In genomic region chr3R:22525546-22526352, dm6 we compare ENCODE assay signal across 5 fruit fly cellular contexts.
TF ChIP-seq lines count a peak whose summit lies in the region.

No protein-coding gene starts in this region.

- no peak for TF ChIP-seq CTCF in whole organism, embryonic (GFP tag; optimal IDR thresholded peaks at IDR 0.05; lab: Kevin White, UChicago)

TF ChIP-seq in whole organism, adult, 20 proteins besides CTCF, POLR2A, EP300 and RAD21:
- TF ChIP-seq kay (GFP tag; lab: Kevin White, UChicago; ENCODE audit: borderline replicate concordance) (peak; percentile 92), Crg-1 (GFP tag; optimal IDR thresholded peaks at IDR 0.05; lab: Kevin White, UChicago) (no peak), CG33017 (tag; optimal IDR thresholded peaks at IDR 0.05; lab: Kevin White, UChicago) (no peak), CG11617 (GFP tag; optimal IDR thresholded peaks at IDR 0.05; lab: Kevin White, UChicago) (peak; percentile 5), cic (GFP tag; optimal IDR thresholded peaks at IDR 0.05; lab: Kevin White, UChicago) (peak; percentile 62), CG5204 (GFP tag; optimal IDR thresholded peaks at IDR 0.05; lab: Kevin White, UChicago) (peak; percentile 33), CG12768 (GFP tag; optimal IDR thresholded peaks at IDR 0.05; lab: Kevin White, UChicago) (peak; percentile 22)

TF ChIP-seq in whole organism, embryonic, 481 proteins besides CTCF, POLR2A, EP300 and RAD21 (continues in another document):
- no peak for TF ChIP-seq corto (GFP tag; optimal IDR thresholded peaks at IDR 0.05; lab: Kevin White, UChicago)
- TF ChIP-seq CoRest (tag; optimal IDR thresholded peaks at IDR 0.05; lab: Kevin White, UChicago), result peak; percentile 27
- peak; percentile 36 for TF ChIP-seq CG9437 (GFP tag; optimal IDR thresholded peaks at IDR 0.05; lab: Kevin White, UChicago)
- TF ChIP-seq CG17328 (GFP tag; IDR thresholded peaks at IDR 0.05; lab: Robert Waterston, UW), result peak; percentile 5; the same call in 1 of the 2 replicates
- TF ChIP-seq Hey (tag; optimal IDR thresholded peaks at IDR 0.05; lab: Kevin White, UChicago), result peak; percentile 56
- 0 out of 4 replicates have a peak, but pooled peaks have one; percentile 15 for TF ChIP-seq chinmo (GFP tag; IDR thresholded peaks at IDR 0.05; lab: Robert Waterston, UW; ENCODE audit: partially characterized antibody)
- no peak for TF ChIP-seq Ravus (GFP tag; IDR thresholded peaks at IDR 0.05; lab: Robert Waterston, UW)
- TF ChIP-seq inv (GFP tag; IDR thresholded peaks at IDR 0.05; lab: Robert Waterston, UW; ENCODE audit: partially characterized antibody), result no peak
- TF ChIP-seq zfh1 (GFP tag; IDR thresholded peaks at IDR 0.05; lab: Robert Waterston, UW), result no peak
- TF ChIP-seq bsh (GFP tag; optimal IDR thresholded peaks at IDR 0.05; lab: Kevin White, UChicago), result peak in 1 of 2 experiments; percentile 25
- peak; percentile 16; the same call in 1 of the 2 replicates for TF ChIP-seq sisA (GFP tag; IDR thresholded peaks at IDR 0.05; lab: Robert Waterston, UW)
- TF ChIP-seq dmrt99B (tag; optimal IDR thresholded peaks at IDR 0.05; lab: Kevin White, UChicago), result peak; percentile 21
- TF ChIP-seq Taf1 (GFP tag; IDR thresholded peaks at IDR 0.05; lab: Robert Waterston, UW), result no peak
- TF ChIP-seq Med (GFP tag; lab: Kevin White, UChicago), result peak; percentile 20
- peak; percentile 0 for TF ChIP-seq Meics (GFP tag; optimal IDR thresholded peaks at IDR 0.05; lab: Kevin White, UChicago)
- TF ChIP-seq Pdp1 (GFP tag; optimal IDR thresholded peaks at IDR 0.05; lab: Kevin White, UChicago), result peak in 1 of 2 experiments; percentile 4
- 0 out of 3 replicates have a peak, but pooled peaks have one; percentile 7 for TF ChIP-seq CG34422 (GFP tag; IDR thresholded peaks at IDR 0.05; lab: Robert Waterston, UW)
- peak; percentile 92 for TF ChIP-seq exex (tag; optimal IDR thresholded peaks at IDR 0.05; lab: Kevin White, UChicago)
- TF ChIP-seq lola (GFP tag; optimal IDR thresholded peaks at IDR 0.05; lab: Kevin White, UChicago), result peak in 1 of 3 experiments; percentile 36
- TF ChIP-seq disco-r (GFP tag; optimal IDR thresholded peaks at IDR 0.05; lab: Kevin White, UChicago), result no peak

TF ChIP-seq in whole organism, prepupa, 60 proteins besides CTCF, POLR2A, EP300 and RAD21 (continues in another document):
- TF ChIP-seq dac (GFP tag; optimal IDR thresholded peaks at IDR 0.05; lab: Kevin White, UChicago) (no peak), CG9139 (GFP tag; optimal IDR thresholded peaks at IDR 0.05; lab: Kevin White, UChicago) (no peak), vri (GFP tag; optimal IDR thresholded peaks at IDR 0.05; lab: Kevin White, UChicago) (peak; percentile 2), fd59A (GFP tag; optimal IDR thresholded peaks at IDR 0.05; lab: Kevin White, UChicago) (no peak), CG1621 (tag; optimal IDR thresholded peaks at IDR 0.05; lab: Kevin White, UChicago) (no peak), Met (GFP tag; optimal IDR thresholded peaks at IDR 0.05; lab: Kevin White, UChicago) (no peak), CG6808 (GFP tag; optimal IDR thresholded peaks at IDR 0.05; lab: Kevin White, UChicago) (peak; percentile 27), CG8632 (GFP tag; optimal IDR thresholded peaks at IDR 0.05; lab: Kevin White, UChicago) (no peak), salr (GFP tag; optimal IDR thresholded peaks at IDR 0.05; lab: Kevin White, UChicago) (no peak), achi (GFP tag; optimal IDR thresholded peaks at IDR 0.05; lab: Kevin White, UChicago) (no peak), Ets96B (tag; optimal IDR thresholded peaks at IDR 0.05; lab: Kevin White, UChicago) (no peak), Smox (GFP tag; optimal IDR thresholded peaks at IDR 0.05; lab: Kevin White, UChicago) (no peak), Ets21C (GFP tag; optimal IDR thresholded peaks at IDR 0.05; lab: Kevin White, UChicago) (no peak), CG6276 (GFP tag; optimal IDR thresholded peaks at IDR 0.05; lab: Kevin White, UChicago) (no peak), Hr4 (GFP tag; optimal IDR thresholded peaks at IDR 0.05; lab: Kevin White, UChicago) (no peak), CG15336 (GFP tag; IDR thresholded peaks at IDR 0.05; lab: Robert Waterston, UW) (no peak), CG6163 (GFP tag; IDR thresholded peaks at IDR 0.05; lab: Robert Waterston, UW) (0 out of 3 replicates have a peak, but pooled peaks have one; percentile 26), dsx (GFP tag; optimal IDR thresholded peaks at IDR 0.05; lab: Kevin White, UChicago; ENCODE audit: poor library complexity, severe bottlenecking) (no peak), Eip93F (GFP tag; optimal IDR thresholded peaks at IDR 0.05; lab: Kevin White, UChicago) (no peak), CG8319 (GFP tag; optimal IDR thresholded peaks at IDR 0.05; lab: Kevin White, UChicago) (no peak), fd85E (GFP tag; optimal IDR thresholded peaks at IDR 0.05; lab: Kevin White, UChicago) (no peak), Lpt (GFP tag; optimal IDR thresholded peaks at IDR 0.05; lab: Kevin White, UChicago) (no peak), CG8119 (GFP tag; IDR thresholded peaks at IDR 0.05; lab: Robert Waterston, UW) (no peak)

TF ChIP-seq in whole organism, pupa, 21 proteins besides CTCF, POLR2A, EP300 and RAD21:
- peak; percentile 58 for TF ChIP-seq Pif1A (GFP tag; optimal IDR thresholded peaks at IDR 0.05; lab: Kevin White, UChicago)
- TF ChIP-seq D1 (tag; optimal IDR thresholded peaks at IDR 0.05; lab: Kevin White, UChicago), result peak; percentile 12
- TF ChIP-seq CG4496 (GFP tag; IDR thresholded peaks at IDR 0.05; lab: Robert Waterston, UW), result no peak

TF ChIP-seq in whole organism, wandering third instar larva, 38 proteins besides CTCF, POLR2A, EP300 and RAD21:
- TF ChIP-seq Myc (optimal IDR thresholded peaks at IDR 0.05; lab: Kevin White, UChicago) (no peak), br (GFP tag; optimal IDR thresholded peaks at IDR 0.05; lab: Kevin White, UChicago) (no peak), Rel (GFP tag; optimal IDR thresholded peaks at IDR 0.05; lab: Kevin White, UChicago) (no peak), Rel (tag; optimal IDR thresholded peaks at IDR 0.05; lab: Kevin White, UChicago) (peak; percentile 78), Hnf4 (GFP tag; optimal IDR thresholded peaks at IDR 0.05; lab: Kevin White, UChicago) (no peak), psq (GFP tag; optimal IDR thresholded peaks at IDR 0.05; lab: Kevin White, UChicago) (no peak), sv (GFP tag; optimal IDR thresholded peaks at IDR 0.05; lab: Kevin White, UChicago) (no peak)
